Worm (Caenorhabditis elegans): ENCODE results near the gene C10A4.9.

DNA sequence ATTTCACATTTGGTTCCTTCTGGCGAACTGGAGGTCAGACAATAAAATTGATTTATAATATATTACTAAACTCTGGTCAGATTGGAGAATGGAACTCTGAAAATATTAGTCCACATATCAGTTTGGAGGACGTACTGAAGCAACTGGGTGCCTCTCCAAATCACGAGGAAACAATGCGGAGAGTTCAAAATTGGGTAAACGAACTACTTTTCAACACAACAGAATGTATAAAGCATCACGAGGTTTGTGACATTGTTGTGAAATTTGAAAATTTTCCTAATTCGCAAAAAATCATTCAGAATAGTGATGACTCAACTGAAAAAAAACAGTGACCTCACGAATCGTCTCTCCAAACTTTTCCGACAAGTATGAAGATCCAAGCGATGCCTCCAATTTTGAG lies 27.5 kb upstream of the C10A4.9 start, which contains the start of gene gad-2:
- TF ChIP-seq dao-5 (tag; optimal IDR thresholded peaks at IDR 0.05): no peak
- no peak for TF ChIP-seq him-1 (tag; optimal IDR thresholded peaks at IDR 0.05)
